Worm (Caenorhabditis elegans): ENCODE results near the gene srh-76.

The srh-76 gene

DNA sequence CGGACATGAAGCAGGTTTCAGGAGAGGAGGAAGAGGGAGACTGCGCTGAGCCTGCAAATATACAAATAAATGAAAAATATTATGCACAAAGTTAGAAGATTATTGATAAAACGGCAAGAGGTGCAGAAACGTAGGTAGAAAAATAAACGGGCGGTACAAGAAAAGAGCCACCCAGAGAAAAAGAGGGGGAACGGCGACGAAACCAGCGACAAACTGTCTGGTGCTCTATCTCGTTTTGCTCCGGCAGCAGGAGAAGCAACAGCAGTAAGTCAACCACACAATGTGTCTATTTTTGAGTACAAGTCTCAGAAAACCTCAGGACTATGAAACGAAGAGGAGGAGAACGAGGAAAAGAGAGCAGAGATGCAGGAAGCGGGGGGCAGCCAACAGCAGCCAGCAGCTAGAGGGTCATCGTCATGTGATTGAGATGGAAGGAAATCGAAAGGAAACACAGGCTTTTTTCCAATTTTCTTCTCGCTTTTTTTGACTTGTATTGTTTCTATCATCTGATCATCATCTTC lies 12.1 kb downstream of the srh-76 start, which contains the start of gene F26F12.3 (continued):
- no peak for TF ChIP-seq ceh-32 (tag; optimal IDR thresholded peaks at IDR 0.05; ENCODE audit: poor library complexity)
- TF ChIP-seq ceh-62 (tag; optimal IDR thresholded peaks at IDR 0.05) = no peak
- no peak for TF ChIP-seq sdz-12 (GFP tag; optimal IDR thresholded peaks at IDR 0.05)
- TF ChIP-seq zag-1 (tag; optimal IDR thresholded peaks at IDR 0.05) = no peak
- no peak for TF ChIP-seq vab-7 (GFP tag; IDR thresholded peaks at IDR 0.05)
- TF ChIP-seq ctbp-1 (GFP tag; IDR thresholded peaks at IDR 0.05) = peak; percentile 79
- TF ChIP-seq T20F7.1 (GFP tag; optimal IDR thresholded peaks at IDR 0.05) = peak; percentile 10
- TF ChIP-seq ama-1 (optimal IDR thresholded peaks at IDR 0.05) = peak; percentile 23
- peak; percentile 69 for TF ChIP-seq egl-43 (GFP tag; IDR thresholded peaks at IDR 0.05)
- TF ChIP-seq mxl-2 (GFP tag; conservative IDR thresholded peaks at IDR 0.05) = no peak
- TF ChIP-seq nhr-102 (tag; optimal IDR thresholded peaks at IDR 0.05) = peak; percentile 43
- TF ChIP-seq duxl-1 (tag; optimal IDR thresholded peaks at IDR 0.05; ENCODE audit: poor library complexity) = no peak
- no peak for TF ChIP-seq lin-1 (GFP tag; IDR thresholded peaks at IDR 0.05)
- TF ChIP-seq unc-62 (GFP tag; optimal IDR thresholded peaks at IDR 0.05 in 1 of 2) = no peak
- TF ChIP-seq unc-62 (tag; optimal IDR thresholded peaks at IDR 0.05) = no peak
- peak in 1 of 2 experiments; percentile 63 for TF ChIP-seq lsy-2 (tag; optimal IDR thresholded peaks at IDR 0.05)
- peak; percentile 88 for TF ChIP-seq dmd-6 (GFP tag; IDR thresholded peaks at IDR 0.05)

DNA sequence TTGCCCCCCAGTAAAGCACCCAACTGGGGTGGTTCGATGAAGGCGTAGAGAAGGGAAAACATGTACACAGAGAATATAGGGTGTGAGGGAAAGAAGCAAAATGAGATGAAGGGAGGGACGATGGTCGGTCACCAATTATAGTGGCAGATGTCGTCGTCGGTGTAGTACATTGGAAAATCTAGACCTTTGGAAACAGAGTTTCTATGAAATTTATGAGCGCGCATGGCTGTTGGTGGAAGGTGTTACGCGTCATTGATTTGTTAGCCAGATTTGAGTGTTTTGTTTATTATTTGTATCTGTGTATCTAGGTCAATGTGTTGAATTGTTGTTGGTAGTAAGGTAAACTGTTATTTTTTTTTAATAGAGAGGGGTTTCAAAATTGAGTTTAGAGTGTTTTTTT lies 13.1 kb downstream of the srh-76 start:
- no peak for TF ChIP-seq lin-39 (tag; optimal IDR thresholded peaks at IDR 0.05)
- TF ChIP-seq tra-1 (GFP tag; IDR thresholded peaks at IDR 0.05) = no peak
- TF ChIP-seq mdl-1 (tag; optimal IDR thresholded peaks at IDR 0.05) = no peak

DNA sequence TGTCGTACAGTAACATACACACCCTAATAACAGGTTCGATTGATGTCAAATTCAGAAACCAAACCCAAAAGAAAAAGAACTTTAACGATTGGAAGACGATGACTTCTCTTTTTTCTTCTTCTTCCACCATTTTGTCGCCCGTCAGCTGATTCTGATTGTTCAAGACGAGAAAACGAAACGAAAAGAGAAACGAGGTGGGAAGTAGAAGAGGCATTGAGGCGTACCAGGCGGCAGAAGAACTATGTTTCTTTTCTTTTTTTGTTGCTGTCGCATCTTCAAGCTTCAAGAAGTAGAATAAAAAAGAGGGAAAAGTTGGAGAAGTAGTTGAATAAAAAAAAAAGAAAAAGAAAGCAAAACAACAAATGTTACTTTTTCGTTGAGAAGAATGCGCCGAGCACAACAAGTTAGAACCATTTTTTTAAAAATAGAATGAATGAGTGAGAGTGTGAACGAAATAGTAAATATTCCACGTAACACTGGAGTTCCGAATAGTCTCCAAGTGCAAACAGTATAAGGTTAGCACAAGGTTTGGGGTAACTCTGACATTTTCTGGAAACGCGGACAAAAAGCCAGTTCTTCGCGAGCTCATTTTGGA lies 14.5 kb downstream of the srh-76 start:
- no peak for TF ChIP-seq nhr-10 (tag; optimal IDR thresholded peaks at IDR 0.05)
- peak; percentile 43 for TF ChIP-seq hlh-11 (tag; optimal IDR thresholded peaks at IDR 0.05)
- no peak for TF ChIP-seq Y48G9A.11 (GFP tag; IDR thresholded peaks at IDR 0.05)
- TF ChIP-seq hlh-30 (tag; optimal IDR thresholded peaks at IDR 0.05; ENCODE audit: insufficient read depth) = peak; percentile 59
- TF ChIP-seq fkh-10 (GFP tag; optimal IDR thresholded peaks at IDR 0.05) = peak; percentile 60
- 0 out of 2 replicates have a peak, but pooled peaks have one; percentile 12 for TF ChIP-seq hmg-1.1 (GFP tag; IDR thresholded peaks at IDR 0.05)
- TF ChIP-seq dmd-6 (GFP tag; IDR thresholded peaks at IDR 0.05) = peak; percentile 30

DNA sequence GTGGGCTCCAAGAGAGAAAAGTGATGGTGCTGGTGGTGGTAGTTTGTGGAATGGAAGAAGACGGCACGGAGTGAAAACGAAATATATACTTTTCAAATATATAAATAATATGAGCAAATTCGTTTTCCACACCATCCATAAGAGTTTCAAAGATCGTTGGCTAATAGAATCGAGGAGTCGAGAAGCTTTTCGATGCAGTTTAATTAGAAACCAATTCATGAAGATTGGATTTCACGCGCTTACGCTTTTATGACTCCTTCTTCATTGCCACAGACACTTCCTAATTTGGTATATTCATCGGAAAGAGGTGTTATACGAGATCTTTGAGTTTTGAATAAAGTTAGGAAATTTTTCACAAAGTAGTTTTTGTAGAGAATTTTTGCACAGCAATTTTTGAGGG lies 17.0 kb downstream of the srh-76 start:
- TF ChIP-seq skn-1 (tag; optimal IDR thresholded peaks at IDR 0.05) (no peak), aha-1 (tag) (peak; percentile 74), nhr-10 (tag; optimal IDR thresholded peaks at IDR 0.05) (no peak), hlh-30 (tag; optimal IDR thresholded peaks at IDR 0.05; ENCODE audit: insufficient read depth) (no peak), Y75B8A.6 (GFP tag; IDR thresholded peaks at IDR 0.05) (no peak), daf-8 (GFP tag; IDR thresholded peaks at IDR 0.05) (no peak), lin-1 (GFP tag; IDR thresholded peaks at IDR 0.05) (no peak), tag-97 (GFP tag; IDR thresholded peaks at IDR 0.05) (no peak), php-3 (GFP tag; IDR thresholded peaks at IDR 0.05) (no peak)

DNA sequence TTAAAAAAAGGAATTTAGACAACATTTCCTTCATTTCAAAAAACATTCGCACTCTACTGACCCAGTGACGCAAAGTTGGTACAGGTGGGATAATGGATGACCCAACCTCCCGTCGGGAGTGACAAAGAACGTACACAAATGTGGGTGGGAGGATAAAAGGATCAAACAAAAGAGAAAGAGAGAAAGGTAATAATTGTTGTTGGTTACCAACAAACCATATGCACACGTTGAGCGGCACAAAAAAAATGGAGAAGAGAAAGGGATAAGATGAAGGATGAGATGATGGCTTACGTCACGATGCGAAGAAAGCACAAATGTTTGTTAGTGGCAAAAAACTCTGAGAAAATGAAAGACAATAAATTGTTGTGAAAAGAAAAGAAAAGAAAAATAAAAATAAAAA lies 18.0 kb downstream of the srh-76 start:
- TF ChIP-seq nhr-41 (GFP tag; IDR thresholded peaks at IDR 0.05) (no peak), ztf-7 (tag; optimal IDR thresholded peaks at IDR 0.05) (no peak), dmd-8 (GFP tag; IDR thresholded peaks at IDR 0.05) (no peak), Y105C5A.15 (GFP tag; IDR thresholded peaks at IDR 0.05) (no peak), fkh-10 (GFP tag; optimal IDR thresholded peaks at IDR 0.05) (no peak), daf-16 (GFP tag; optimal IDR thresholded peaks at IDR 0.05) (peak in 1 of 2 experiments; percentile 67), daf-16 (tag; optimal IDR thresholded peaks at IDR 0.05) (no peak), nhr-11 (tag; optimal IDR thresholded peaks at IDR 0.05) (peak; percentile 38), mdl-1 (tag; optimal IDR thresholded peaks at IDR 0.05) (no peak), rbr-2 (tag; optimal IDR thresholded peaks at IDR 0.05) (peak; percentile 15), F10B5.3 (tag; optimal IDR thresholded peaks at IDR 0.05) (no peak), hlh-11 (tag; optimal IDR thresholded peaks at IDR 0.05) (peak; percentile 29), lir-3 (tag; optimal IDR thresholded peaks at IDR 0.05) (no peak), pha-4 (GFP tag; IDR thresholded peaks at IDR 0.05) (no peak), pha-4 (tag; optimal IDR thresholded peaks at IDR 0.05) (no peak), lin-38 (GFP tag; IDR thresholded peaks at IDR 0.05) (no peak), zfp-2 (tag; optimal IDR thresholded peaks at IDR 0.05) (no peak)
